Fruit fly (Drosophila melanogaster) whole organism, pupa: ENCODE measurements around the gene CG32055.

ENCODE experiments used
- CG10348 ChIP-seq: fragments of 200-800 bp; sonication (Bioruptor generic); IDR thresholded peaks from 2 replicates; pipeline ENCODE4 v1.3.6; 2022; ENCODE audit warnings: missing biosample characterization, missing genetic modification characterization
- CG12605 ChIP-seq: fragments of 200-800 bp; sonication (Bioruptor generic); IDR thresholded peaks from 2 replicates; pipeline ENCODE4 v1.3.6; 2022; ENCODE audit warnings: missing biosample characterization, missing genetic modification characterization
- CG14655 ChIP-seq: fragments of 200-800 bp; sonication (Bioruptor generic); optimal IDR thresholded peaks from 3 replicates; lab custom pipeline; 2017; ENCODE audit warnings: mild to moderate bottlenecking, missing biosample characterization, missing genetic modification reagents, missing genetic modification characterization
- CG34367 ChIP-seq: fragments of 200-800 bp; sonication (Bioruptor generic); optimal IDR thresholded peaks from 2 replicates; lab custom pipeline; 2018; ENCODE audit warnings: missing biosample characterization, mild to moderate bottlenecking, missing genetic modification characterization
- CG8159 ChIP-seq: fragments of 200-800 bp; sonication (Bioruptor generic); optimal IDR thresholded peaks from 3 replicates; lab custom pipeline; 2018; ENCODE audit warnings: missing biosample characterization, mild to moderate bottlenecking, missing genetic modification characterization, moderate library complexity
- EcR ChIP-seq: fragments of 200-800 bp; sonication (Bioruptor generic); optimal IDR thresholded peaks from 3 replicates; lab custom pipeline; 2019; ENCODE audit warnings: missing biosample characterization, missing genetic modification characterization, mild to moderate bottlenecking, moderate library complexity, missing genetic modification reagents
- Pif1A ChIP-seq: fragments of 200-800 bp; sonication (Bioruptor generic); optimal IDR thresholded peaks from 3 replicates; lab custom pipeline; 2016; ENCODE audit warnings: missing biosample characterization, missing genetic modification characterization
- Snoo ChIP-seq: fragments of 200-800 bp; sonication (Bioruptor generic); optimal IDR thresholded peaks from 3 replicates; lab custom pipeline; 2017; ENCODE audit warnings: missing biosample characterization, mild to moderate bottlenecking, missing genetic modification characterization, inconsistent platforms
- fd96Ca ChIP-seq: fragments of 200-800 bp; sonication (Bioruptor generic); IDR thresholded peaks from 3 replicates; pipeline ENCODE4 v1.3.6; 2022; ENCODE audit warnings: missing biosample characterization, missing genetic modification characterization

DNA sequence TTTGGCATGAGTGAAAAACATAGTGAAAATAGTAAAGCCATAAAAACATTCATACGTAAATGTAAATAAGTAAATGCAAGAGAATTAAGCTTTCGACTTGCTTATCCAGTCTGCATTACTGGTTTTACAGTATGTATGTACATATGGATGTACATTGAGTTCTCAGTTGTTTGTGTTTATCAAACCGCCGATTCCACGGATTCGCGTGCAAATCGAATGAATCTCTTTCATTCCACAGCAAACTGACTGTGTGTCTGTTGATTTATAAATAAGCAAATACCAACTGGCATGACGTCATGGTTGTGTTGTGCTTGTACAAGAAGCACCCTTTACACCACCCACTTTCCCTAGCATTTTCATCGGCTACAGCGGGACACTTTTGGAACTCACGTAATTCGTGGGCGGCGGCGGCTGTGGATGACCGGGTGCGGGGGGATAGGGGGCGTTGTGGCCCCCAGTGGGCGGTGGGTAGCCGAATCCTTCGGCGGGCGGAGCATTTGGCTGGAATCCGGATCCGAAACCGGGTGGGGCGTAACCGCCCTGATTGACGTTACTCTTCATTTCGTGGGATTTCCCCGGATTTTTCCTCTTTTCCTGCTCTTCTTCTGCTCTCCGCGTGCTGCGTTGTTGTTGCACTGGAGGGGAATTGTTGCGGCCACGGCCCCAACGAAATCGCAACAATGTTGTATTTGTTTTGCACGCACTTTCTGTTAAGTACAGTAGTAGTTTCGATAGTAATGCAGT lies 4.7 kb upstream of the CG32055 start:
- TF ChIP-seq Snoo (tag; lab: Kevin White, UChicago) (no peak), fd96Ca (no peak), CG8159 (peak; percentile 32), CG12605 (GFP tag; lab: Robert Waterston, UW) (no peak), CG14655 (GFP tag; lab: Kevin White, UChicago) (no peak), Pif1A (GFP tag; lab: Kevin White, UChicago) (no peak), CG10348 (GFP tag; lab: Robert Waterston, UW) (no peak), CG34367 (tag; lab: Kevin White, UChicago) (no peak), EcR (no peak)
